Worm (Caenorhabditis elegans) whole organism, midembryonic: Measurements from ENCODE around the gene Y43F8C.9.

Source experiments
- T22C8.4 ChIP-seq: fragments of 200-800 bp; sonication (Bioruptor generic); IDR thresholded peaks from 2 replicates; pipeline ENCODE4 v1.3.6; 2022; ENCODE audit warnings: missing genetic modification characterization, missing compliant biosample characterization
- flt-1 ChIP-seq: fragments of 200-800 bp; sonication (Bioruptor generic); IDR thresholded peaks from 2 replicates; pipeline ENCODE4 v1.3.6; 2022; ENCODE audit warnings: missing genetic modification characterization, missing compliant biosample characterization
- klf-2 ChIP-seq: fragments of 200-800 bp; sonication (Bioruptor generic); conservative IDR thresholded peaks from 2 replicates; pipeline ENCODE4 v1.3.6; 2022; ENCODE audit warnings: missing genetic modification reagents, missing genetic modification characterization, missing compliant biosample characterization
- med-1 ChIP-seq: sonication (generic microtip); optimal IDR thresholded peaks from 2 replicates; lab custom pipeline; 2017; ENCODE audit warnings: missing genetic modification characterization, mild to moderate bottlenecking, missing compliant biosample characterization, antibody characterized with exemption, missing genetic modification reagents; ENCODE audit not compliant: insufficient read depth
- ref-1 ChIP-seq: fragments of 200-800 bp; sonication (Bioruptor generic); conservative IDR thresholded peaks from 2 replicates; pipeline ENCODE4 v1.3.6; 2022; ENCODE audit warnings: missing genetic modification reagents, missing genetic modification characterization, missing compliant biosample characterization
- tab-1 ChIP-seq: fragments of 200-800 bp; sonication (Bioruptor generic); IDR thresholded peaks from 2 replicates; pipeline ENCODE4 v1.3.6; 2022; ENCODE audit warnings: missing genetic modification characterization, missing compliant biosample characterization
- ztf-23 ChIP-seq: fragments of 200-800 bp; sonication (Bioruptor generic); IDR thresholded peaks from 2 replicates; pipeline ENCODE4 v1.3.6; 2022; ENCODE audit warnings: missing genetic modification reagents, missing genetic modification characterization, missing compliant biosample characterization
- ztf-29 ChIP-seq: fragments of 200-800 bp; sonication (Bioruptor generic); IDR thresholded peaks from 2 replicates; pipeline ENCODE4 v1.3.6; 2022; ENCODE audit warnings: missing genetic modification reagents, missing genetic modification characterization, missing compliant biosample characterization

DNA sequence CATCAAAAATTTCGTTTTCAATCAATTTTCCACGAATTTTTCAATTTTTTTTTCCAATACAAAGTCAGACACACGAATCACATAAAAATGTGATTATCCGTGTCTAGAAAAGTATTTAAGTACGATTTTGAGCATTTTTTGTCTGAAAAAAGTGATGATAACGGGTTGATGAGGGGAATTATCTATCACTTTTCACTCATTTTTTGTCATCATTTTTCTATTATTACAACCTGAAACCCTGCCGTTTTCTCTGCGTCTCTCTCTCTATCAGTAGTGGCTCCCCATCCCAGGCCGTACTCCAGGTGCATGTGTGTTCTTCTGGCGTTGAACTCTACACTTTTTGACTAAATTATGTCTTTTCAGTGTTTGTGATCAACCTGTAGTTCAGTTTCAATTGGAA is 26.5 kb downstream of the Y43F8C.9 start:
- TF ChIP-seq ref-1 (GFP tag; lab: Robert Waterston, UW) (no peak), ztf-29 (GFP tag; lab: Robert Waterston, UW) (no peak), flt-1 (GFP tag; lab: Robert Waterston, UW) (no peak), klf-2 (GFP tag; lab: Robert Waterston, UW) (no peak), med-1 (GFP tag; lab: Kevin White, UChicago) (no peak), T22C8.4 (GFP tag; lab: Robert Waterston, UW) (no peak), tab-1 (GFP tag; lab: Robert Waterston, UW) (no peak), ztf-23 (GFP tag; lab: Robert Waterston, UW) (no peak)
